Worm (Caenorhabditis elegans): ENCODE data around the gene mdf-2.
A peak's percentile ranks its signal among the peaks of the same experiment; 100 is the strongest.

- TF ChIP-seq lim-6 (tag; optimal IDR thresholded peaks at IDR 0.05): no peak
- peak; percentile 3 for TF ChIP-seq ref-2 (tag; optimal IDR thresholded peaks at IDR 0.05)
- TF ChIP-seq elt-2 (tag; optimal IDR thresholded peaks at IDR 0.05): no peak
- no peak for TF ChIP-seq tbx-2 (tag; optimal IDR thresholded peaks at IDR 0.05)
- TF ChIP-seq pax-1 (tag; optimal IDR thresholded peaks at IDR 0.05): no peak
- no peak for TF ChIP-seq nhr-11 (tag; optimal IDR thresholded peaks at IDR 0.05)
- TF ChIP-seq fkh-6 (tag; optimal IDR thresholded peaks at IDR 0.05): no peak
- TF ChIP-seq ahr-1 (tag; optimal IDR thresholded peaks at IDR 0.05): no peak
- TF ChIP-seq unc-86 (tag; optimal IDR thresholded peaks at IDR 0.05): no peak
- no peak for TF ChIP-seq ceh-45 (GFP tag; IDR thresholded peaks at IDR 0.05)
- TF ChIP-seq ceh-9 (tag; optimal IDR thresholded peaks at IDR 0.05): no peak
- TF ChIP-seq npax-4 (tag; optimal IDR thresholded peaks at IDR 0.05): no peak
- no peak for TF ChIP-seq nhr-232 (tag; optimal IDR thresholded peaks at IDR 0.05)
- no peak for TF ChIP-seq ama-1 (optimal IDR thresholded peaks at IDR 0.05)
Measured at ce11 chrIV:2657307-2657706, 16.4 kb upstream of the mdf-2 start.
